Worm (Caenorhabditis elegans): ENCODE results near the gene C49C8.6.

Gene C49C8.6

DNA sequence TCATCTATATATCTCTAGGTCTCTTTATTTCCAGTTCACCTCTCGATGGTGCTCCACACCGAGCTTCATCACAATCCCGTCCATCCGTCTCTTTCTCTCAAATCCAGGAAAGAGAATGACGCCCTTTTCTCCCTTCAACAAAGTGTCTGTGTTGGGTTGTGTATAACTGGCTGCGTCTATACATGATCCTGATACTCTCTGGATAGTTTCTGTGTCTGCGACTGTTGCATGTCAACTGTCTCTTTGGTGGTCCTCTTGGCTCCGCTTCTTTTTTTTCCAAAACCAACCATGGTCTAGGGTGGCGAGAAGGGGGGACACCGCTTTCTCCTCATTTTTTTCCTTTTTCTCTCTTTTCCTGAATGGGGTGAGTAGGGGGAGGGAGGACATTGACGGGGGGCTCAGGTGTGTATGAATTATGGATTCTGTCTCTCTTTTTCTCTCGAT, 28.4 kb downstream of the C49C8.6 start (continued):
- TF ChIP-seq snpc-4 (tag; optimal IDR thresholded peaks at IDR 0.05) (peak; percentile 15), nhr-47 (tag; optimal IDR thresholded peaks at IDR 0.05) (peak; percentile 53), ztf-11 (tag; optimal IDR thresholded peaks at IDR 0.05) (no peak), elt-3 (tag; optimal IDR thresholded peaks at IDR 0.05) (no peak), C04F5.9 (tag; optimal IDR thresholded peaks at IDR 0.05) (no peak), nhr-90 (tag; optimal IDR thresholded peaks at IDR 0.05; ENCODE audit: poor library complexity) (no peak), nhr-84 (tag; optimal IDR thresholded peaks at IDR 0.05) (no peak), blmp-1 (tag; optimal IDR thresholded peaks at IDR 0.05) (peak; percentile 0), hlh-4 (tag; optimal IDR thresholded peaks at IDR 0.05) (no peak), aly-2 (tag; optimal IDR thresholded peaks at IDR 0.05) (no peak), mdl-1 (tag; optimal IDR thresholded peaks at IDR 0.05) (peak in 1 of 2 experiments; percentile 44), swsn-7 (tag; optimal IDR thresholded peaks at IDR 0.05) (peak; percentile 67), nhr-71 (tag; optimal IDR thresholded peaks at IDR 0.05) (peak; percentile 74), alr-1 (tag; optimal IDR thresholded peaks at IDR 0.05; ENCODE audit: borderline replicate concordance) (no peak), ceh-90 (tag; optimal IDR thresholded peaks at IDR 0.05) (no peak), mef-2 (tag; optimal IDR thresholded peaks at IDR 0.05) (peak; percentile 38), pag-3 (tag; optimal IDR thresholded peaks at IDR 0.05; ENCODE audit: borderline replicate concordance, insufficient read depth) (no peak), skn-1 (tag; optimal IDR thresholded peaks at IDR 0.05) (no peak), fkh-10 (GFP tag; optimal IDR thresholded peaks at IDR 0.05) (peak; percentile 71), pqm-1 (tag; optimal IDR thresholded peaks at IDR 0.05) (no peak), efl-1 (optimal IDR thresholded peaks at IDR 0.05) (peak; percentile 48 to 60), efl-1 (GFP tag; optimal IDR thresholded peaks at IDR 0.05 in 1 of 2) (peak; percentile 2 to 55), fkh-4 (tag; optimal IDR thresholded peaks at IDR 0.05; ENCODE audit: borderline replicate concordance) (no peak), ceh-88 (GFP tag; IDR thresholded peaks at IDR 0.05) (peak; percentile 30; the same call in 1 of the 2 replicates), nhr-77 (tag; optimal IDR thresholded peaks at IDR 0.05) (peak; percentile 56), unc-30 (tag; optimal IDR thresholded peaks at IDR 0.05) (no peak), nhr-11 (tag; optimal IDR thresholded peaks at IDR 0.05) (no peak), dsc-1 (tag; optimal IDR thresholded peaks at IDR 0.05) (peak; percentile 57), aha-1 (tag; optimal IDR thresholded peaks at IDR 0.05) (no peak), isw-1 (GFP tag; IDR thresholded peaks at IDR 0.05) (peak; percentile 40), tbx-2 (tag; optimal IDR thresholded peaks at IDR 0.05) (peak; percentile 74)

- TF ChIP-seq sptf-1 (tag; optimal IDR thresholded peaks at IDR 0.05) (no peak), blmp-1 (tag; optimal IDR thresholded peaks at IDR 0.05) (peak; percentile 31), fkh-10 (GFP tag; optimal IDR thresholded peaks at IDR 0.05) (peak; percentile 58), sox-4 (tag; optimal IDR thresholded peaks at IDR 0.05) (no peak), lin-14 (GFP tag; optimal IDR thresholded peaks at IDR 0.05) (peak; percentile 55), mab-9 (GFP tag; IDR thresholded peaks at IDR 0.05) (no peak), unc-30 (tag; optimal IDR thresholded peaks at IDR 0.05) (no peak), dsc-1 (tag; optimal IDR thresholded peaks at IDR 0.05) (no peak), mep-1 (tag; optimal IDR thresholded peaks at IDR 0.05) (no peak), pag-3 (tag; optimal IDR thresholded peaks at IDR 0.05; ENCODE audit: borderline replicate concordance, insufficient read depth) (no peak), jun-1 (tag; optimal IDR thresholded peaks at IDR 0.05) (no peak), nhr-84 (tag; optimal IDR thresholded peaks at IDR 0.05) (no peak), sup-37 (GFP tag; optimal IDR thresholded peaks at IDR 0.05) (no peak)
Observed at ce11 chrIV:8628262-8628661, 29.8 kb downstream of the C49C8.6 start.

DNA sequence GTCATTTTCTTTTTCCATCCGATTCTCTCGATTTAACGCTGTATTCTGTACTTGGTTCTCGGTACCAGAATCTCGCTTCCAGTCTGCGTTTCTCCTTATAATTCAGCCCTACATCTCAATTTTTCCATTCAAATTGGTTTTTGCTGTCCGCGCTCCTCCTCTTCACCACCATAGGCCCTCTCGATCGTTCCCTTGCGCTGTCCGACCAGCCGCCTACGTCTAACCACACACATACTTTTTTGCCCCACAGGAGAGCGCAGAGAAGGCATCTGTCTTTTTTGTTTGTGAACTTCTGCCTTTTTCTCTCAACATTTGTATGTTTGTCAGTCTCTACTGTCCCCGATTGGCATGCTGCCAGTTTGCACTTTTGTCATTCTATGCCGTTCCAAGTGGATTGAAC, 30.7 kb downstream of the C49C8.6 start, which contains the start of gene F42A9.11:
Gene F42A9.11, plus strand, starts transcription at position 310 of the 400 bp plus-strand sequence.
- TF ChIP-seq nhr-84 (tag; optimal IDR thresholded peaks at IDR 0.05), result no peak
- peak in 1 of 2 experiments; percentile 13 for TF ChIP-seq mdl-1 (tag; optimal IDR thresholded peaks at IDR 0.05)
- TF ChIP-seq isw-1 (GFP tag; IDR thresholded peaks at IDR 0.05), result no peak
- no peak for TF ChIP-seq hlh-17 (GFP tag; optimal IDR thresholded peaks at IDR 0.05; ENCODE audit: borderline replicate concordance)
- TF ChIP-seq F16B12.6 (tag; optimal IDR thresholded peaks at IDR 0.05), result no peak
- peak; percentile 20 for TF ChIP-seq tbx-2 (tag; optimal IDR thresholded peaks at IDR 0.05)
- peak in 1 of 2 experiments; percentile 49 for TF ChIP-seq lsy-2 (tag; optimal IDR thresholded peaks at IDR 0.05)
- TF ChIP-seq fkh-10 (GFP tag; optimal IDR thresholded peaks at IDR 0.05), result no peak
- TF ChIP-seq ama-1 (optimal IDR thresholded peaks at IDR 0.05), result no peak
- no peak for TF ChIP-seq nhr-76 (tag; optimal IDR thresholded peaks at IDR 0.05)
- TF ChIP-seq aha-1 (tag; optimal IDR thresholded peaks at IDR 0.05), result no peak
- no peak for TF ChIP-seq ztf-11 (tag; optimal IDR thresholded peaks at IDR 0.05)
- no peak for TF ChIP-seq nhr-11 (tag; optimal IDR thresholded peaks at IDR 0.05)
- no peak for TF ChIP-seq elt-2 (tag; optimal IDR thresholded peaks at IDR 0.05)
- no peak for TF ChIP-seq C34B4.2 (tag; optimal IDR thresholded peaks at IDR 0.05)
- TF ChIP-seq mab-9 (GFP tag; IDR thresholded peaks at IDR 0.05), result no peak
- no peak for TF ChIP-seq zip-4 (GFP tag; optimal IDR thresholded peaks at IDR 0.05)
- TF ChIP-seq elt-3 (tag; optimal IDR thresholded peaks at IDR 0.05), result peak in 1 of 6 experiments; percentile 27
- no peak for TF ChIP-seq pag-3 (tag; optimal IDR thresholded peaks at IDR 0.05; ENCODE audit: borderline replicate concordance, insufficient read depth)
- TF ChIP-seq tlp-1 (tag; optimal IDR thresholded peaks at IDR 0.05), result no peak
- peak; percentile 32 for TF ChIP-seq nhr-47 (tag; optimal IDR thresholded peaks at IDR 0.05)
- no peak for TF ChIP-seq grh-1 (GFP tag; IDR thresholded peaks at IDR 0.05)
- peak; percentile 88 for TF ChIP-seq nhr-85 (tag)
- TF ChIP-seq lin-14 (GFP tag; optimal IDR thresholded peaks at IDR 0.05), result peak; percentile 86

Measured in whole organism, L1 larva.